Fruit fly (Drosophila melanogaster) S2 (cell line): ENCODE results near the gene CG46312.

Source experiments
- CG8478 ChIP-seq: fragments of >200 bp; optimal IDR thresholded peaks from 2 replicates; lab custom pipeline; 2018
- CTCF ChIP-seq, 2 experiments: fragments of >200 bp; optimal IDR thresholded peaks; 2 replicates each; lab custom pipeline; 2018

DNA sequence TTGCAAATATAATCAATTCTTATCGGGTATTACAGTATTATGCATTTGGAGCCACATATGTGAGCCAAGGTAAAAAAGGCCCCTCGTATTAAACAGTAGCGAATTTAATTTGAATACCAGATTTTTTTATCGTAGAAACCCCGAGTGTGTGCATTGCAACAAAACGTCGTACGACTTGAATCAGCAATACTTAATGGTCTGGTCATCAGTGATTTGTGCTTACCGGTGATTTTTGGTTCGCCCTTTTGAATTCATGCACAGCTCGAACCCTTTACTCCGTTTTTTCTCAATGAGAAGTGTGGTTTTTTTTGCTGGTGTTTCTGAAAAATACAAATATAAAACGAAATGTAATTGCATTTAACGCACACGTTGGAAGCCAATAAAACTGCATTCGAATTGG lies 2.1 kb downstream of the CG46312 start:
- TF ChIP-seq CTCF (optimal IDR thresholded peaks at IDR 0.05; lab: Kevin White, UChicago) (no peak), CG8478 (lab: Kevin White, UChicago) (no peak)
